Fruit fly (Drosophila melanogaster) whole organism, adult: ENCODE results near the gene CG2772.

Experiments
- CG11617 ChIP-seq: fragments of 200-800 bp; sonication (Bioruptor generic); optimal IDR thresholded peaks from 2 replicates; lab custom pipeline; 2017; ENCODE audit warnings: mild to moderate bottlenecking, missing biosample characterization, missing genetic modification reagents, missing genetic modification characterization
- CG12768 ChIP-seq: fragments of 200-800 bp; sonication (Bioruptor generic); optimal IDR thresholded peaks from 2 replicates; lab custom pipeline; 2017; ENCODE audit warnings: missing biosample characterization, missing genetic modification characterization, mild to moderate bottlenecking, moderate library complexity, missing genetic modification reagents
- CG14711 ChIP-seq: fragments of 200-800 bp; sonication (Bioruptor generic); optimal IDR thresholded peaks from 2 replicates; lab custom pipeline; 2018; ENCODE audit warnings: missing biosample characterization, mild to moderate bottlenecking, missing genetic modification characterization, moderate library complexity
- CG7045 ChIP-seq: fragments of 200-800 bp; sonication (Bioruptor generic); optimal IDR thresholded peaks from 2 replicates; lab custom pipeline; 2017; ENCODE audit warnings: missing biosample characterization, mild to moderate bottlenecking, missing genetic modification characterization
- CG7101 ChIP-seq: fragments of 200-800 bp; sonication (Bioruptor generic); optimal IDR thresholded peaks from 2 replicates; lab custom pipeline; 2018; ENCODE audit warnings: missing biosample characterization, mild to moderate bottlenecking, missing genetic modification characterization, moderate library complexity
- Clk ChIP-seq: fragments of 200-800 bp; sonication (Bioruptor generic); optimal IDR thresholded peaks from 2 replicates; lab custom pipeline; 2017; ENCODE audit warnings: missing biosample characterization, missing genetic modification characterization
- Hr96 ChIP-seq: fragments of 200-800 bp; sonication (Bioruptor generic); optimal IDR thresholded peaks from 2 replicates; lab custom pipeline; 2016; ENCODE audit warnings: missing biosample characterization, missing genetic modification characterization
- Mnt ChIP-seq: fragments of 200-800 bp; sonication (Bioruptor generic); optimal IDR thresholded peaks from 2 replicates; lab custom pipeline; 2016; ENCODE audit warnings: missing biosample characterization, mild to moderate bottlenecking, missing genetic modification characterization
- cic ChIP-seq: fragments of 200-800 bp; sonication (Bioruptor generic); optimal IDR thresholded peaks from 2 replicates; lab custom pipeline; 2017; ENCODE audit warnings: missing biosample characterization, mild to moderate bottlenecking, missing genetic modification characterization, moderate library complexity
- toe ChIP-seq: fragments of 200-800 bp; sonication (Bioruptor generic); optimal IDR thresholded peaks from 2 replicates; lab custom pipeline; 2016; ENCODE audit warnings: missing biosample characterization, missing genetic modification characterization

DNA sequence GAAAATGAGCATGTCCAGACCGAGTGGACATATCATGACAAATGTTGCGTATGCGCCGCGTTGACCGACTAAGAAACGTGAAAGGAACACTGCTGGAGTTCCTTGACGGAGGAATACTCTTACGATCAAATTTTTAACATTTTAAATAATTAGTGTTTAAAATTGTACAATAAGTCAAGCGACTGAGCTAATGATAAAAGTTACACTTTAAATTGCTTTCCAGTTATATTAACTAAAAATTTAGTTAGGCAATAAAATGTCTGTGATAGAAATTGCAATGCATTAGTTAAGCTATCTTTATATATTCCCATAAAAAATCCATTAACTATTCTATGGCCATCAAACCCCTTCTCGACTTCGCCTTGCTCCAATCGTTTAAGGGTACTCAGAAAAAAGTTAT lies 39.0 kb downstream of the CG2772 start:
- no peak for TF ChIP-seq CG7101 (tag; lab: Kevin White, UChicago)
- no peak for TF ChIP-seq CG11617 (GFP tag; lab: Kevin White, UChicago)
- no peak for TF ChIP-seq Mnt
- TF ChIP-seq CG7045, result no peak
- no peak for TF ChIP-seq CG14711
- no peak for TF ChIP-seq cic (GFP tag; lab: Kevin White, UChicago)
- TF ChIP-seq CG12768 (GFP tag; lab: Kevin White, UChicago), result no peak
- no peak for TF ChIP-seq Hr96 (GFP tag; lab: Kevin White, UChicago)
- no peak for TF ChIP-seq toe
- no peak for TF ChIP-seq Clk (GFP tag; lab: Kevin White, UChicago)
